Fruit fly (Drosophila melanogaster) whole organism, larva: ENCODE measurements around the gene Vps60.

Source experiments
- noc ChIP-seq: fragments of 200-800 bp; sonication (Bioruptor generic); optimal IDR thresholded peaks from 3 replicates; lab custom pipeline; 2019; ENCODE audit warnings: missing biosample characterization, mild to moderate bottlenecking, missing genetic modification characterization, moderate library complexity

Vps60 gene

dm6 chr3L:17621451-17621946 lies at the start of gene Vps60, which contains the start of gene anchor:
Gene Vps60, minus strand, starts transcription at chr3L:17621625.
Gene anchor, plus strand, starts transcription at chr3L:17621824.
- TF ChIP-seq noc = peak; percentile 53

dm6 chr3L:17668945-17669779 lies 47.7 kb upstream of the Vps60 start, which contains the start of gene Crtc:
Gene Crtc, minus strand, starts transcription at chr3L:17669234.
- TF ChIP-seq noc = no peak

dm6 chr3L:17668386-17668944 lies 47.0 kb upstream of the Vps60 start:
- no peak for TF ChIP-seq noc

- TF ChIP-seq noc = no peak
These were observed 46.4 kb upstream of the Vps60 start for dm6 chr3L:17667642-17668362.

- peak; percentile 80 for TF ChIP-seq noc
These were observed 43.7 kb upstream of the Vps60 start for dm6 chr3L:17665084-17665576.

dm6 chr3L:17663647-17664046 lies 42.2 kb upstream of the Vps60 start:
- TF ChIP-seq noc = no peak

- peak; percentile 34 for TF ChIP-seq noc
These were observed 37.8 kb upstream of the Vps60 start for dm6 chr3L:17659268-17659589.

- TF ChIP-seq noc = peak; percentile 95
These were observed 37.2 kb upstream of the Vps60 start for dm6 chr3L:17658423-17659267.

dm6 chr3L:17657728-17658379 lies 36.4 kb upstream of the Vps60 start:
- peak; percentile 26 for TF ChIP-seq noc

dm6 chr3L:17656716-17657395 lies 35.4 kb upstream of the Vps60 start:
- no peak for TF ChIP-seq noc

- TF ChIP-seq noc = peak; percentile 67
These were observed 34.4 kb upstream of the Vps60 start for dm6 chr3L:17655837-17656308.

- TF ChIP-seq noc = no peak
These were observed 33.2 kb upstream of the Vps60 start for dm6 chr3L:17654668-17655050.

dm6 chr3L:17653701-17654667 lies 32.6 kb upstream of the Vps60 start, which contains the start of the genes Krn, Ndfip and CG7484:
Gene Krn, minus strand, starts transcription at chr3L:17654280.
Gene Ndfip, minus strand, starts transcription at chr3L:17654280.
Gene CG7484, plus strand, starts transcription at chr3L:17654617.
- peak; percentile 92 for TF ChIP-seq noc
